Fruit fly (Drosophila melanogaster) ovary, adult (tissue): Measurements from ENCODE around the gene CG7326.

Experiments used
- CG17801 ChIP-seq: fragments of 200-800 bp; optimal IDR thresholded peaks from 2 replicates; lab custom pipeline; 2019; ENCODE audit warnings: missing biosample characterization, mild to moderate bottlenecking, missing genetic modification characterization, moderate library complexity; ENCODE audit not compliant: partially characterized antibody

Gene CG7326

DNA sequence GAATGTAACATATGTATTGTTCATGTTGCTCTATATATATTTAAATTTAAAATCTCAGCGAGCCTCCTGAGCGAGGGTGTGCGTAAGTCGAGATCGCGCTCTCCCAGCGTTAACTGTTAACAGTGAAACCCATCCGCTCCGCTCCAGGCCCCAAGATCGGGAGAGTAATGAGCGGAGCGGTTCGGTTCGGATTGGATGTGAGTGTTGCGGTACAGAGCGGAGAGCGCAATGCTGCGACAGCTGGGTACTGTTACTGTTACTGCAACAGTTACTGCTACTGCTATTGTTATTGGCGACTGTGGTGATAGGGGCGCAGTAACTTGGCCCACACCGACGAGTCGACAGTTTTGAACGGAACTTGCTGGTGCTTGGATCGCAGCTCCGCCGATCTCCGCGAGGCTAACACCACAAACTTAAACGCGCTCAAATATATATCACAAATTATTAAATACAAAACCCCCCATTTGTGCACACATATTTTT lies 31.2 kb downstream of the CG7326 start, which contains the start of gene Pvf1:
Pvf1 (plus strand) TSS at position 312 of the 482 bp plus-strand sequence.
- TF ChIP-seq CG17801 (GFP tag; lab: Kevin White, UChicago): peak; percentile 58

- TF ChIP-seq CG17801 (GFP tag; lab: Kevin White, UChicago): no peak
Measured at dm6 chrX:18830396-18830795, 33.2 kb downstream of the CG7326 start, which contains the start of gene CG7101. CG7101 (plus strand) TSS chrX:18830591.

DNA sequence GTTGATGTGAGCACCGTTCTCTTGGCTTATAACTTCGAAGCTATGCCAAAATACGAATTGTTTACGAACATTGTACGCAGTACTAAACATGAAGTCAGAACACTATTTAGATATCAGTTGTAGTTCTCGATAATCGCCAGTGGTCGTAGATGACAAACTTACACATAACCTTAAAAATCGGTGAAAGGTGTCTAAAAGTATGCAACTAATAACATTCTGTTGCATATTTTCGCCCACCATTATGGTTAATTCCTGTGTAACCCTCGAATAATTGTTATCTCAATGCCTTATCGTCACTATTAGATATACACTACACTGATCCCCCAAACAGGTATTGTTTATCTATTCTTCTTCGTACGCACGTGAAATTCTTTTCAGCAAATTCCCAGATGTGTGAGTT lies 48.6 kb downstream of the CG7326 start:
- no peak for TF ChIP-seq CG17801 (GFP tag; lab: Kevin White, UChicago)

DNA sequence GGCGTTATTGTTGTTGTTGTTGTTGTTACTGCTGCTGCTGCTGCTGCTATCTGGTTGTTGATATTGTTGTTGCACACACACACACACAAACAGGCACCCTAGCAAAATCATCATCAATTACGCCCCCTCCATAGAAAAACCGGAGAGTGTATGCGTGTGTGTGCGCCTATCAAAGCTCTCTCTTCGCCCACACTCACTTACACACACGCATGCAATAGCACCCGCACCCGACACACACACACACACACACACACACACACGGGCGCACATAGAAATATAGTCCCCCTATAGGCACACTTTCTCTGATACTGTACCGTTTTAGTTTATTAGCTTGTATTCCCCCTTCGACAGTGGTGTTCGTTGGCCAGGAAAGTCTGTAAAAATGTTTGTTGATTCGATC lies 49.2 kb downstream of the CG7326 start:
- no peak for TF ChIP-seq CG17801 (GFP tag; lab: Kevin White, UChicago)

dm6 chrX:18813049-18813448 lies 50.5 kb downstream of the CG7326 start, which contains the start of gene CG42450:
CG42450 (plus strand) TSS chrX:18813297.
- TF ChIP-seq CG17801 (GFP tag; lab: Kevin White, UChicago): no peak

dm6 chrX:18812111-18812510 lies 51.5 kb downstream of the CG7326 start:
- TF ChIP-seq CG17801 (GFP tag; lab: Kevin White, UChicago): no peak
